Worm (Caenorhabditis elegans) whole organism, young adult: ENCODE measurements around the gene C47E8.4.

ENCODE experiments used
- B0019.2 ChIP-seq: fragments of 200-800 bp; sonication (Bioruptor generic); conservative IDR thresholded peaks from 2 replicates; pipeline ENCODE4 v1.3.6; 2022; ENCODE audit warnings: missing genetic modification reagents, missing genetic modification characterization, missing compliant biosample characterization
- B0261.1 ChIP-seq: sonication (generic microtip); optimal IDR thresholded peaks from 2 replicates; lab custom pipeline; 2016; ENCODE audit warnings: mild to moderate bottlenecking, missing genetic modification characterization, moderate library complexity, missing compliant biosample characterization
- D2030.7 ChIP-seq: fragments of 200-800 bp; sonication (Bioruptor generic); IDR thresholded peaks from 2 replicates; pipeline ENCODE4 v1.3.6; 2022; ENCODE audit warnings: missing genetic modification reagents, missing genetic modification characterization, missing compliant biosample characterization
- F10E7.11 ChIP-seq: sonication (generic microtip); optimal IDR thresholded peaks from 2 replicates; lab custom pipeline; 2017; ENCODE audit warnings: mild to moderate bottlenecking, missing genetic modification characterization, moderate library complexity, missing compliant biosample characterization
- F23B12.7 ChIP-seq: sonication (generic microtip); optimal IDR thresholded peaks from 2 replicates; lab custom pipeline; 2017; ENCODE audit warnings: missing genetic modification characterization, mild to moderate bottlenecking, missing compliant biosample characterization, antibody characterized with exemption, moderate library complexity; ENCODE audit not compliant: insufficient read depth
- F33H1.4 ChIP-seq: fragments of 200-800 bp; sonication (Bioruptor generic); IDR thresholded peaks from 2 replicates; pipeline ENCODE4 v1.3.6; 2022; ENCODE audit warnings: missing genetic modification reagents, missing genetic modification characterization, missing compliant biosample characterization
- F52B5.7 ChIP-seq: sonication (generic microtip); optimal IDR thresholded peaks from 2 replicates; lab custom pipeline; 2016; ENCODE audit warnings: mild to moderate bottlenecking, missing genetic modification characterization, missing compliant biosample characterization
- F55B11.4 ChIP-seq: sonication (generic microtip); optimal IDR thresholded peaks from 2 replicates; lab custom pipeline; 2016; ENCODE audit warnings: missing compliant biosample characterization, missing genetic modification characterization, borderline replicate concordance; ENCODE audit not compliant: insufficient read depth
- F57A8.1 ChIP-seq: fragments of 200-800 bp; sonication (Bioruptor generic); optimal IDR thresholded peaks from 2 replicates; lab custom pipeline; 2018; ENCODE audit warnings: mild to moderate bottlenecking, missing genetic modification characterization, moderate library complexity, missing compliant biosample characterization
- F57C9.4 ChIP-seq: sonication (generic microtip); optimal IDR thresholded peaks from 2 replicates; lab custom pipeline; 2017; ENCODE audit warnings: mild to moderate bottlenecking, missing genetic modification characterization, missing compliant biosample characterization
- T07F8.4 ChIP-seq: sonication (generic microtip); optimal IDR thresholded peaks from 2 replicates; lab custom pipeline; 2016; ENCODE audit warnings: mild to moderate bottlenecking, missing genetic modification characterization, moderate library complexity, missing compliant biosample characterization
- T26A5.8 ChIP-seq: sonication (generic microtip); optimal IDR thresholded peaks from 2 replicates; lab custom pipeline; 2016; ENCODE audit warnings: missing genetic modification characterization, missing compliant biosample characterization
- Y56A3A.18 ChIP-seq: fragments of 200-800 bp; sonication (Bioruptor generic); IDR thresholded peaks from 2 replicates; pipeline ENCODE4 v1.3.6; 2022; ENCODE audit warnings: missing genetic modification reagents, missing genetic modification characterization, missing compliant biosample characterization
- ama-1 ChIP-seq, 3 experiments: fragments of 150-350 bp in 1 of 3; sonication (generic microtip) in 2 of 3; optimal IDR thresholded peaks; 2 replicates each; lab custom pipeline; 2014 to 2018; ENCODE audit warnings: missing biosample characterization in 2 of 3, missing genetic modification characterization in 2 of 3, missing genetic modification reagents in 2 of 3
- athp-1 ChIP-seq: sonication (generic microtip); optimal IDR thresholded peaks from 2 replicates; lab custom pipeline; 2017; ENCODE audit warnings: mild to moderate bottlenecking, missing genetic modification characterization, missing compliant biosample characterization
- attf-5 ChIP-seq: fragments of 200-800 bp; sonication (Bioruptor generic); optimal IDR thresholded peaks from 2 replicates; lab custom pipeline; 2018; ENCODE audit warnings: mild to moderate bottlenecking, missing genetic modification characterization, missing compliant biosample characterization
- attf-6 ChIP-seq: fragments of 200-800 bp; sonication (Bioruptor generic); IDR thresholded peaks from 2 replicates; pipeline ENCODE4 v1.3.6; 2022; ENCODE audit warnings: missing genetic modification reagents, missing genetic modification characterization, missing compliant biosample characterization
- bed-2 ChIP-seq: fragments of 200-800 bp; sonication (Bioruptor generic); IDR thresholded peaks from 2 replicates; pipeline ENCODE4 v1.3.6; 2022; ENCODE audit warnings: missing genetic modification reagents, missing genetic modification characterization, missing compliant biosample characterization
- ceh-40 ChIP-seq: fragments of 200-800 bp; sonication (Bioruptor generic); IDR thresholded peaks from 2 replicates; pipeline ENCODE4 v1.3.6; 2022; ENCODE audit warnings: missing genetic modification characterization, missing compliant biosample characterization
- ceh-58 ChIP-seq: fragments of 200-800 bp; sonication (Bioruptor generic); IDR thresholded peaks from 2 replicates; pipeline ENCODE4 v1.3.6; 2022; ENCODE audit warnings: missing genetic modification characterization, missing compliant biosample characterization
- ceh-79 ChIP-seq: sonication (generic microtip); optimal IDR thresholded peaks from 2 replicates; lab custom pipeline; 2017; ENCODE audit warnings: mild to moderate bottlenecking, missing genetic modification characterization, missing compliant biosample characterization
- ceh-91 ChIP-seq: fragments of 200-800 bp; sonication (Bioruptor generic); IDR thresholded peaks from 2 replicates; pipeline ENCODE4 v1.3.6; 2022; ENCODE audit warnings: missing genetic modification reagents, missing genetic modification characterization, missing compliant biosample characterization
- egl-18 ChIP-seq: fragments of 200-800 bp; sonication (Bioruptor generic); IDR thresholded peaks from 2 replicates; pipeline ENCODE4 v1.3.6; 2022; ENCODE audit warnings: missing genetic modification reagents, missing genetic modification characterization, missing compliant biosample characterization
- him-1 ChIP-seq: sonication (generic microtip); optimal IDR thresholded peaks from 2 replicates; lab custom pipeline; 2016; ENCODE audit warnings: missing genotype, missing genetic modification reagents, missing genetic modification characterization, missing compliant biosample characterization
- hlh-12 ChIP-seq: sonication (generic microtip); optimal IDR thresholded peaks from 2 replicates; lab custom pipeline; 2016; ENCODE audit warnings: missing genetic modification characterization, missing compliant biosample characterization
- hsf-1 ChIP-seq: fragments of 200-800 bp; sonication (Bioruptor generic); IDR thresholded peaks from 2 replicates; pipeline ENCODE4 v1.3.6; 2022; ENCODE audit warnings: missing genetic modification reagents, missing genetic modification characterization, missing compliant biosample characterization
- lag-1 ChIP-seq: fragments of 200-800 bp; sonication (Bioruptor generic); IDR thresholded peaks from 2 replicates; pipeline ENCODE4 v1.3.6; 2022; ENCODE audit warnings: missing genetic modification reagents, missing genetic modification characterization, missing compliant biosample characterization
- let-526 ChIP-seq: fragments of 200-800 bp; sonication (Bioruptor generic); IDR thresholded peaks from 2 replicates; pipeline ENCODE4 v1.3.6; 2022; ENCODE audit warnings: missing genetic modification reagents, missing genetic modification characterization, missing compliant biosample characterization
- lin-26 ChIP-seq: fragments of 200-800 bp; sonication (Bioruptor generic); IDR thresholded peaks from 2 replicates; pipeline ENCODE4 v1.3.6; 2022; ENCODE audit warnings: missing genetic modification reagents, missing genetic modification characterization, missing compliant biosample characterization
- lsl-1 ChIP-seq: fragments of 200-800 bp; sonication (Bioruptor generic); optimal IDR thresholded peaks from 2 replicates; lab custom pipeline; 2018; ENCODE audit warnings: mild to moderate bottlenecking, missing genetic modification characterization, moderate library complexity, missing compliant biosample characterization
- madf-3 ChIP-seq: fragments of 200-800 bp; sonication (Bioruptor generic); IDR thresholded peaks from 2 replicates; pipeline ENCODE4 v1.3.6; 2022; ENCODE audit warnings: missing genetic modification reagents, missing genetic modification characterization, missing compliant biosample characterization
- mel-28 ChIP-seq: sonication (generic microtip); optimal IDR thresholded peaks from 2 replicates; lab custom pipeline; 2016; ENCODE audit warnings: borderline replicate concordance, mild to moderate bottlenecking, missing genetic modification characterization, missing compliant biosample characterization
- mxl-1 ChIP-seq: sonication (generic microtip); optimal IDR thresholded peaks from 2 replicates; lab custom pipeline; 2016; ENCODE audit warnings: missing genetic modification characterization, missing compliant biosample characterization
- nfya-1 ChIP-seq: sonication (generic microtip); optimal IDR thresholded peaks from 2 replicates; lab custom pipeline; 2017; ENCODE audit warnings: antibody characterized with exemption, missing compliant biosample characterization, missing genetic modification characterization, borderline replicate concordance; ENCODE audit not compliant: insufficient read depth
- nfya-2 ChIP-seq: fragments of 200-800 bp; sonication (Bioruptor generic); IDR thresholded peaks from 2 replicates; pipeline ENCODE4 v1.3.6; 2022; ENCODE audit warnings: missing genetic modification reagents, missing genetic modification characterization, missing compliant biosample characterization
- nhr-179 ChIP-seq: sonication (generic microtip); optimal IDR thresholded peaks from 2 replicates; lab custom pipeline; 2016; ENCODE audit warnings: mild to moderate bottlenecking, missing genetic modification characterization, missing compliant biosample characterization
- nhr-80 ChIP-seq: sonication (generic microtip); optimal IDR thresholded peaks from 2 replicates; lab custom pipeline; 2016; ENCODE audit warnings: missing genetic modification characterization, missing compliant biosample characterization
- pbrm-1 ChIP-seq: fragments of 200-800 bp; sonication (Bioruptor generic); IDR thresholded peaks from 2 replicates; pipeline ENCODE4 v1.3.6; 2022; ENCODE audit warnings: missing genetic modification reagents, missing genetic modification characterization, missing compliant biosample characterization
- rec-8 ChIP-seq, 2 experiments: sonication (generic microtip); optimal IDR thresholded peaks; 2 replicates each; lab custom pipeline; 2016; ENCODE audit warnings: mild to moderate bottlenecking in 2 of 2, missing genetic modification characterization in 2 of 2, missing genetic modification reagents in 2 of 2, missing genotype in 2 of 2, missing biosample characterization in 1 of 2, missing compliant biosample characterization in 1 of 2, moderate library complexity in 1 of 2
- rpc-1 ChIP-seq, 2 experiments: fragments of 150-350 bp in 1 of 2; sonication (generic microtip) in 1 of 2; optimal IDR thresholded peaks; 2 replicates each; lab custom pipeline; 2014 to 2018; ENCODE audit warnings: missing biosample characterization in 1 of 2, missing genetic modification characterization in 1 of 2, missing genetic modification reagents in 1 of 2, missing genotype in 1 of 2
- snpc-4 ChIP-seq, 5 experiments: fragments of 150-350 bp in 1 of 5; sonication (generic microtip) in 4 of 5; optimal IDR thresholded peaks; 2 replicates each; lab custom pipeline; 2014 to 2018; ENCODE audit warnings: missing genetic modification characterization in 5 of 5, missing biosample characterization in 3 of 5, antibody characterized with exemption in 2 of 5, mild to moderate bottlenecking in 2 of 5, missing compliant biosample characterization in 2 of 5, missing genotype in 2 of 5, moderate library complexity in 2 of 5, missing genetic modification reagents in 1 of 5
- sptf-2 ChIP-seq: fragments of 200-800 bp; sonication (Bioruptor generic); optimal IDR thresholded peaks from 2 replicates; lab custom pipeline; 2018; ENCODE audit warnings: mild to moderate bottlenecking, missing genetic modification characterization, missing compliant biosample characterization
- ztf-25 ChIP-seq: fragments of 200-800 bp; sonication (Bioruptor generic); IDR thresholded peaks from 2 replicates; pipeline ENCODE4 v1.3.6; 2022; ENCODE audit warnings: missing genetic modification reagents, missing genetic modification characterization, missing compliant biosample characterization

C47E8.4 gene

DNA sequence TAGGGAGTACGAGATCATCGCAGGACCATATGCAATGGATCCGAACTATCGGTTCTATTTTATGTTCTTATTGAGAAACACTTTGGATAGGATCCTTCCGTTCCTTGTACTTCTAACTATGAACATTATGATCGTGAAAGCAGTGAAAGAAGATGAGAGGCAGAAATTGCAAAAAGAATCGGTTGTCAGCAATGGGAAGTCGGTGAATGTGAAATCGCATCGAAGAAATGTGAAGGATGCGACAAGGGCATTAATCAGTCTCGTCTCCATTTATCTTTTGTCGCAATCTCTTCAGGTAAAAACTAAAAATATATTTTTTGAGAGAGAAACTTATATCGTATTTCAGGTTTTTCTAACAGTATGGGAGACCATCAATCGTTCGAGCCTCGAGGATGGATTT lies 2.4 kb downstream of the C47E8.4 start:
- TF ChIP-seq Y56A3A.18 (no peak), nhr-179 (tag; lab: Kevin White, UChicago) (no peak), F33H1.4 (GFP tag; lab: Robert Waterston, UW) (no peak), ceh-91 (no peak), athp-1 (no peak), ceh-40 (GFP tag; lab: Robert Waterston, UW) (no peak), lsl-1 (GFP tag; lab: Kevin White, UChicago) (no peak), B0261.1 (tag; lab: Kevin White, UChicago) (no peak), F57A8.1 (no peak), ama-1 (optimal IDR thresholded peaks at IDR 0.05; lab: Kevin White, UChicago) (no peak), ama-1 (GFP tag; optimal IDR thresholded peaks at IDR 0.05; lab: Kevin White, UChicago) (no peak)

DNA sequence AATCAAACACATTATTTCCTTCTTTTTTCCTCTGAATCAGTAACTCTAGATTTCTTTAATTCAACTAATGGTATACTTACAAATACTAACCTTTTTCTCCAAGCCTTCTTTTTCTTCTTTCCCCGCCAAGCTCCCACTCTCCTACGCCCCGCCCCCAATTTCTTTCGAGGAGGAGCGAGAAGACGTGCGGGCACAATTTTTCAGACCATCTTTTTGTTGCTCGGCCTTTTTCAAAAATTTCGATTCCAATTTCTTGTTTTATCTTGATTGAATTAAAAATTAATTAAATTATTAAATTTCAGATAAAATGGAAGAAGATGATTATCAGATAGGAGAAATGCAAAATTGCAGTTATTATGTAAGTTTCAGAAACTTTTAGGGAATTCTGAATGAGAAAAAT lies 5.3 kb downstream of the C47E8.4 start, which contains the start of gene C47E8.3:
Gene C47E8.3 (plus strand): TSS at position 301 of the 400 bp plus-strand sequence.
- TF ChIP-seq ceh-79 (tag; lab: Kevin White, UChicago) (no peak), lin-26 (GFP tag; lab: Robert Waterston, UW) (no peak), nhr-179 (tag; lab: Kevin White, UChicago) (no peak), F10E7.11 (no peak), ceh-58 (GFP tag; lab: Robert Waterston, UW) (no peak), hlh-12 (tag; lab: Kevin White, UChicago) (no peak)

ce11 chrV:14678298-14678697 lies 7.0 kb downstream of the C47E8.4 start:
- TF ChIP-seq F55B11.4 = no peak
- TF ChIP-seq nhr-80 = no peak
- no peak for TF ChIP-seq mxl-1 (tag; lab: Kevin White, UChicago)
- no peak for TF ChIP-seq T26A5.8 (tag; lab: Kevin White, UChicago)
- no peak for TF ChIP-seq T07F8.4
- TF ChIP-seq nfya-2 (GFP tag; lab: Robert Waterston, UW) = no peak
- no peak for TF ChIP-seq lag-1 (GFP tag; lab: Robert Waterston, UW)
- TF ChIP-seq sptf-2 (GFP tag; lab: Kevin White, UChicago) = no peak
- TF ChIP-seq attf-5 (GFP tag; lab: Kevin White, UChicago) = no peak
- no peak for TF ChIP-seq ztf-25 (GFP tag; lab: Robert Waterston, UW)
- no peak for TF ChIP-seq F23B12.7 (tag; lab: Kevin White, UChicago)
- no peak for TF ChIP-seq rpc-1 (optimal IDR thresholded peaks at IDR 0.05; lab: Kevin White, UChicago)
- no peak for TF ChIP-seq rpc-1 (tag; optimal IDR thresholded peaks at IDR 0.05; lab: Kevin White, UChicago)
- no peak for TF ChIP-seq mel-28
- no peak for TF ChIP-seq egl-18 (GFP tag; lab: Robert Waterston, UW)
- TF ChIP-seq F57C9.4 (tag; lab: Kevin White, UChicago) = no peak
- no peak for TF ChIP-seq F52B5.7 (tag; lab: Kevin White, UChicago)
- TF ChIP-seq pbrm-1 (GFP tag; lab: Robert Waterston, UW) = no peak

DNA sequence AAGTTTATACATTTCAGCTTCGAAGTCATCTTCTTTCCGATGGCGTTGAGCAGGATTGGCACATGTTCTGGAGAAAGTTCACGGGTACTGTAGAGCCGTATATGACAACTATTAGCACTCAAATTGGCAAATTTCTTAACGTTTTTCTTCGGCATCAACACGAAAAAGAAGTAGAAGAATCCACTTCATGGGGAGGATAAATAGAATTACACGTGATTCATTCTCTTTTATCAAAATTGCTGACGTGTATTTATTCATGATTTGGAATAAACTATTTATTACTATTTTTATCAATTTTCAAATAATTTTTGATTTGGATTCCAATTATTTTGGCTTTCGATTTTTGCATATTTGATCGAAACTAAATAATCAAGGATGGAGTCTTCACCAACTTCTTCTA lies 19.6 kb downstream of the C47E8.4 start, which contains the start of gene C47E8.1:
Gene C47E8.1 (plus strand): TSS at position 301 of the 400 bp plus-strand sequence.
- TF ChIP-seq him-1 (tag; lab: Kevin White, UChicago) (no peak), nhr-80 (no peak), snpc-4 (GFP tag; optimal IDR thresholded peaks at IDR 0.05; lab: Kevin White, UChicago) (no peak), snpc-4 (tag; optimal IDR thresholded peaks at IDR 0.05; lab: Kevin White, UChicago) (no peak), bed-2 (GFP tag; lab: Robert Waterston, UW) (no peak), hsf-1 (GFP tag; lab: Robert Waterston, UW) (no peak), D2030.7 (GFP tag; lab: Robert Waterston, UW) (no peak), nfya-1 (tag; lab: Kevin White, UChicago) (no peak), lag-1 (GFP tag; lab: Robert Waterston, UW) (no peak), madf-3 (GFP tag; lab: Robert Waterston, UW) (no peak), mxl-1 (tag; lab: Kevin White, UChicago) (no peak), B0019.2 (GFP tag; lab: Robert Waterston, UW) (no peak), rec-8 (tag; optimal IDR thresholded peaks at IDR 0.05; lab: Kevin White, UChicago) (no peak), let-526 (GFP tag; lab: Robert Waterston, UW) (no peak), F57A8.1 (no peak), attf-6 (GFP tag; lab: Robert Waterston, UW) (no peak)
